Worm (Caenorhabditis elegans): Measurements from ENCODE around the gene cfap-20.

The cfap-20 gene

ce11 chrIII:3505051-3505548, 32.2 kb downstream of the cfap-20 start, which contains the start of gene lias-1 (continued):
- TF ChIP-seq sma-9 (GFP tag; optimal IDR thresholded peaks at IDR 0.05) = peak; percentile 55
- no peak for TF ChIP-seq sma-9 (tag; optimal IDR thresholded peaks at IDR 0.05)
- no peak for TF ChIP-seq nhr-6 (tag; optimal IDR thresholded peaks at IDR 0.05)
- no peak for TF ChIP-seq nhr-237 (tag; optimal IDR thresholded peaks at IDR 0.05)
- no peak for TF ChIP-seq nhr-12 (tag; optimal IDR thresholded peaks at IDR 0.05)
- TF ChIP-seq mbf-1 (tag; optimal IDR thresholded peaks at IDR 0.05) = no peak
- peak; percentile 76 for TF ChIP-seq fos-1 (tag; optimal IDR thresholded peaks at IDR 0.05)
- TF ChIP-seq Y55F3AM.14 (GFP tag; optimal IDR thresholded peaks at IDR 0.05) = no peak
- peak; percentile 69 for TF ChIP-seq lin-11 (tag; optimal IDR thresholded peaks at IDR 0.05)
- TF ChIP-seq nhr-10 (tag; optimal IDR thresholded peaks at IDR 0.05) = no peak
- no peak for TF ChIP-seq ceh-82 (tag; optimal IDR thresholded peaks at IDR 0.05)
- TF ChIP-seq mdl-1 (tag; optimal IDR thresholded peaks at IDR 0.05) = peak in 1 of 2 experiments; percentile 21
- TF ChIP-seq nhr-23 (tag; optimal IDR thresholded peaks at IDR 0.05) = no peak
- no peak for TF ChIP-seq ztf-1 (GFP tag; conservative IDR thresholded peaks at IDR 0.05)
- TF ChIP-seq ama-1 (optimal IDR thresholded peaks at IDR 0.05) = peak; percentile 49
- no peak for TF ChIP-seq nhr-11 (tag; optimal IDR thresholded peaks at IDR 0.05)
- TF ChIP-seq blmp-1 (tag; optimal IDR thresholded peaks at IDR 0.05; ENCODE audit: insufficient read depth) = peak; percentile 75
- peak; percentile 91 for TF ChIP-seq nhr-129 (tag; optimal IDR thresholded peaks at IDR 0.05)
- no peak for TF ChIP-seq unc-39 (tag; optimal IDR thresholded peaks at IDR 0.05)

ce11 chrIII:3504239-3504638, 33.1 kb downstream of the cfap-20 start:
- no peak for TF ChIP-seq elt-1 (tag; optimal IDR thresholded peaks at IDR 0.05)
- TF ChIP-seq nhr-11 (tag; optimal IDR thresholded peaks at IDR 0.05) = no peak
- TF ChIP-seq egl-27 (tag; optimal IDR thresholded peaks at IDR 0.05) = no peak
- no peak for TF ChIP-seq nhr-77 (tag; optimal IDR thresholded peaks at IDR 0.05)
- no peak for TF ChIP-seq skn-1 (tag; optimal IDR thresholded peaks at IDR 0.05)
- no peak for TF ChIP-seq nhr-12 (tag; optimal IDR thresholded peaks at IDR 0.05)

ce11 chrIII:3503286-3503685, 34.0 kb downstream of the cfap-20 start, which contains the start of gene rpl-16:
rpl-16 (minus strand) TSS chrIII:3503604.
- TF ChIP-seq crh-2 (tag; optimal IDR thresholded peaks at IDR 0.05) = no peak
- no peak for TF ChIP-seq lin-13 (GFP tag; optimal IDR thresholded peaks at IDR 0.05)
- TF ChIP-seq unc-55 (GFP tag; optimal IDR thresholded peaks at IDR 0.05) = no peak
- TF ChIP-seq dmd-4 (tag; optimal IDR thresholded peaks at IDR 0.05) = no peak
- TF ChIP-seq aly-2 (tag; optimal IDR thresholded peaks at IDR 0.05) = no peak
- no peak for TF ChIP-seq mbf-1 (tag; optimal IDR thresholded peaks at IDR 0.05)
- no peak for TF ChIP-seq elt-1 (tag; optimal IDR thresholded peaks at IDR 0.05)
- no peak for TF ChIP-seq snpc-4 (tag; optimal IDR thresholded peaks at IDR 0.05)
- no peak for TF ChIP-seq ceh-16 (tag; optimal IDR thresholded peaks at IDR 0.05)
- TF ChIP-seq peb-1 (tag; optimal IDR thresholded peaks at IDR 0.05) = no peak
- no peak for TF ChIP-seq gmeb-1 (tag; optimal IDR thresholded peaks at IDR 0.05)
- TF ChIP-seq ZK546.5 (tag; optimal IDR thresholded peaks at IDR 0.05) = no peak

ce11 chrIII:3502215-3502838, 35.0 kb downstream of the cfap-20 start, which contains the start of gene M01F1.8:
M01F1.8 (minus strand) TSS chrIII:3502549.
- TF ChIP-seq ztf-4 (tag; optimal IDR thresholded peaks at IDR 0.05) (no peak), alr-1 (tag; optimal IDR thresholded peaks at IDR 0.05) (no peak), lsy-2 (tag; optimal IDR thresholded peaks at IDR 0.05) (no peak), lin-13 (GFP tag; optimal IDR thresholded peaks at IDR 0.05) (no peak), unc-62 (GFP tag; optimal IDR thresholded peaks at IDR 0.05) (no peak), ceh-16 (tag; optimal IDR thresholded peaks at IDR 0.05) (no peak), skn-1 (tag; optimal IDR thresholded peaks at IDR 0.05) (no peak), egl-27 (tag; optimal IDR thresholded peaks at IDR 0.05) (no peak), ztf-1 (GFP tag; conservative IDR thresholded peaks at IDR 0.05) (no peak), ceh-82 (tag; optimal IDR thresholded peaks at IDR 0.05) (no peak), nhr-129 (tag; optimal IDR thresholded peaks at IDR 0.05) (no peak), Y55F3AM.14 (GFP tag; optimal IDR thresholded peaks at IDR 0.05) (no peak), C34F6.9 (tag; optimal IDR thresholded peaks at IDR 0.05) (no peak), ama-1 (optimal IDR thresholded peaks at IDR 0.05) (no peak), ZK546.5 (tag; optimal IDR thresholded peaks at IDR 0.05) (no peak), nhr-237 (tag; optimal IDR thresholded peaks at IDR 0.05) (no peak), gmeb-1 (tag; optimal IDR thresholded peaks at IDR 0.05) (no peak)

Measured in whole organism, L2 larva.